Worm (Caenorhabditis elegans) whole organism, L4 larva: Measurements from ENCODE around the gene T26E4.9.

Source experiments
- F26F4.8 ChIP-seq: fragments of 200-800 bp; sonication (Bioruptor generic); conservative IDR thresholded peaks from 2 replicates; pipeline ENCODE4 v1.3.6; 2022; ENCODE audit warnings: missing genetic modification characterization, missing compliant biosample characterization
- F44E2.7 ChIP-seq: fragments of 200-800 bp; sonication (Bioruptor generic); IDR thresholded peaks from 2 replicates; pipeline ENCODE4 v2.1.2; 2022; ENCODE audit warnings: missing genetic modification characterization, missing compliant biosample characterization
- F49E8.2 ChIP-seq: sonication (generic microtip); optimal IDR thresholded peaks from 2 replicates; lab custom pipeline; 2016; ENCODE audit warnings: missing compliant biosample characterization, mild to moderate bottlenecking, missing genetic modification characterization, borderline replicate concordance
- R02D3.7 ChIP-seq: fragments of 150-350 bp; sonication (generic microtip); optimal IDR thresholded peaks from 3 replicates; lab custom pipeline; 2014; ENCODE audit warnings: missing biosample characterization, missing genetic modification characterization
- T20F7.1 ChIP-seq: fragments of 200-800 bp; sonication (Bioruptor generic); optimal IDR thresholded peaks from 2 replicates; lab custom pipeline; 2018; ENCODE audit warnings: mild to moderate bottlenecking, missing genetic modification characterization, missing compliant biosample characterization
- T26A8.4 ChIP-seq: fragments of 200-800 bp; sonication (Bioruptor generic); IDR thresholded peaks from 2 replicates; pipeline ENCODE4 v1.3.6; 2022; ENCODE audit warnings: missing genetic modification characterization, missing compliant biosample characterization
- Y105C5A.15 ChIP-seq: fragments of 200-800 bp; sonication (Bioruptor generic); IDR thresholded peaks from 2 replicates; pipeline ENCODE4 v1.3.6; 2022; ENCODE audit warnings: missing genetic modification characterization, missing compliant biosample characterization
- Y48G9A.11 ChIP-seq: fragments of 200-800 bp; sonication (Bioruptor generic); IDR thresholded peaks from 2 replicates; pipeline ENCODE4 v1.3.6; 2022; ENCODE audit warnings: missing genetic modification reagents, missing genetic modification characterization, missing compliant biosample characterization
- Y5F2A.4 ChIP-seq: fragments of 200-800 bp; sonication (Bioruptor generic); optimal IDR thresholded peaks from 2 replicates; lab custom pipeline; 2018; ENCODE audit warnings: mild to moderate bottlenecking, missing genetic modification characterization, missing compliant biosample characterization
- ZK337.2 ChIP-seq: fragments of 200-800 bp; sonication (Bioruptor generic); IDR thresholded peaks from 2 replicates; pipeline ENCODE4 v1.3.6; 2022; ENCODE audit warnings: missing genetic modification reagents, missing genetic modification characterization, missing compliant biosample characterization
- ZK546.5 ChIP-seq, 2 experiments: sonication (generic microtip); optimal IDR thresholded peaks; 2 replicates each; lab custom pipeline; 2017; ENCODE audit warnings: missing biosample characterization in 2 of 2, missing genetic modification characterization in 2 of 2
- aly-2 ChIP-seq: sonication (generic microtip); optimal IDR thresholded peaks from 2 replicates; lab custom pipeline; 2018; ENCODE audit warnings: missing biosample characterization, missing genetic modification characterization
- ama-1 ChIP-seq: fragments of 150-350 bp; optimal IDR thresholded peaks from 2 replicates; lab custom pipeline; 2014; ENCODE audit warnings: inconsistent platforms, mixed read lengths
- attf-4 ChIP-seq: sonication (generic microtip); optimal IDR thresholded peaks from 3 replicates; lab custom pipeline; 2017; ENCODE audit warnings: missing biosample characterization, missing genetic modification characterization
- ceh-20 ChIP-seq: fragments of 200-800 bp; sonication (Bioruptor generic); IDR thresholded peaks from 2 replicates; pipeline ENCODE4 v1.3.6; 2022; ENCODE audit warnings: missing genetic modification reagents, missing genetic modification characterization, missing compliant biosample characterization
- ceh-62 ChIP-seq: sonication (generic microtip); optimal IDR thresholded peaks from 2 replicates; lab custom pipeline; 2017; ENCODE audit warnings: missing biosample characterization, missing genetic modification characterization
- ceh-82 ChIP-seq: sonication (generic microtip); optimal IDR thresholded peaks from 2 replicates; lab custom pipeline; 2017; ENCODE audit warnings: missing biosample characterization, missing genetic modification characterization
- ctbp-1 ChIP-seq: fragments of 200-800 bp; sonication (Bioruptor generic); IDR thresholded peaks from 2 replicates; pipeline ENCODE4 v1.3.6; 2022; ENCODE audit warnings: missing genetic modification reagents, missing genetic modification characterization, missing compliant biosample characterization
- dpl-1 ChIP-seq: fragments of 150-350 bp; optimal IDR thresholded peaks from 2 replicates; lab custom pipeline; 2014; ENCODE audit warnings: missing biosample characterization, missing genetic modification reagents, missing genetic modification characterization
- duxl-1 ChIP-seq: sonication (generic microtip); optimal IDR thresholded peaks from 2 replicates; lab custom pipeline; 2016; ENCODE audit warnings: mild to moderate bottlenecking, missing genetic modification characterization, moderate library complexity, missing compliant biosample characterization; ENCODE audit not compliant: poor library complexity
- egl-27 ChIP-seq: sonication (generic microtip); optimal IDR thresholded peaks from 3 replicates; lab custom pipeline; 2017; ENCODE audit warnings: missing biosample characterization, missing genetic modification reagents, missing genetic modification characterization
- egl-43 ChIP-seq: fragments of 200-800 bp; sonication (Bioruptor generic); IDR thresholded peaks from 2 replicates; pipeline ENCODE4 v1.3.6; 2022; ENCODE audit warnings: missing genetic modification reagents, missing genetic modification characterization, missing compliant biosample characterization
- fkh-10 ChIP-seq: fragments of 150-350 bp; optimal IDR thresholded peaks from 2 replicates; lab custom pipeline; 2014; ENCODE audit warnings: missing biosample characterization, missing genetic modification reagents, missing genetic modification characterization
- gei-8 ChIP-seq: fragments of 200-800 bp; sonication (Bioruptor generic); optimal IDR thresholded peaks from 2 replicates; lab custom pipeline; 2018; ENCODE audit warnings: mild to moderate bottlenecking, missing genetic modification characterization, missing compliant biosample characterization
- hif-1 ChIP-seq, 2 experiments: sonication (generic microtip); optimal IDR thresholded peaks; 2 replicates each; lab custom pipeline; 2016 to 2017; ENCODE audit warnings: missing compliant biosample characterization in 2 of 2, missing genetic modification characterization in 2 of 2, missing genetic modification reagents in 2 of 2, missing genotype in 2 of 2, mild to moderate bottlenecking in 1 of 2
- hlh-30 ChIP-seq: sonication (generic microtip); optimal IDR thresholded peaks from 2 replicates; lab custom pipeline; 2017; ENCODE audit warnings: antibody characterized with exemption, mild to moderate bottlenecking, missing genetic modification characterization, missing compliant biosample characterization; ENCODE audit not compliant: insufficient read depth
- lin-1 ChIP-seq: fragments of 200-800 bp; sonication (Bioruptor generic); IDR thresholded peaks from 2 replicates; pipeline ENCODE4 v1.3.6; 2022; ENCODE audit warnings: missing genetic modification reagents, missing genetic modification characterization, missing compliant biosample characterization
- lin-29 ChIP-seq: fragments of 200-800 bp; sonication (Bioruptor generic); IDR thresholded peaks from 2 replicates; pipeline ENCODE4 v1.3.6; 2022; ENCODE audit warnings: missing genetic modification reagents, missing genetic modification characterization, missing compliant biosample characterization
- lin-39 ChIP-seq: fragments of 150-350 bp; optimal IDR thresholded peaks from 2 replicates; lab custom pipeline; 2014; ENCODE audit warnings: missing biosample characterization, missing genetic modification reagents, missing genetic modification characterization
- madf-9 ChIP-seq: fragments of 200-800 bp; sonication (Bioruptor generic); conservative IDR thresholded peaks from 2 replicates; pipeline ENCODE4 v1.3.6; 2022; ENCODE audit warnings: missing genetic modification reagents, missing genetic modification characterization, missing compliant biosample characterization
- mdt-29 ChIP-seq: fragments of 200-800 bp; sonication (Bioruptor generic); IDR thresholded peaks from 2 replicates; pipeline ENCODE4 v1.3.6; 2022; ENCODE audit warnings: missing genetic modification reagents, missing genetic modification characterization, missing compliant biosample characterization
- mes-2 ChIP-seq: sonication (generic microtip); optimal IDR thresholded peaks from 2 replicates; lab custom pipeline; 2016; ENCODE audit warnings: missing genotype, mild to moderate bottlenecking, missing genetic modification characterization, missing compliant biosample characterization; ENCODE audit not compliant: poor library complexity, severe bottlenecking
- mxl-2 ChIP-seq: fragments of 200-800 bp; sonication (Bioruptor generic); conservative IDR thresholded peaks from 2 replicates; pipeline ENCODE4 v1.3.6; 2022; ENCODE audit warnings: missing genetic modification reagents, missing genetic modification characterization, missing compliant biosample characterization
- mxl-3 ChIP-seq: fragments of 200-800 bp; sonication (Bioruptor generic); optimal IDR thresholded peaks from 2 replicates; lab custom pipeline; 2018; ENCODE audit warnings: mild to moderate bottlenecking, missing genetic modification characterization, missing compliant biosample characterization
- nhr-10 ChIP-seq: fragments of 150-350 bp; optimal IDR thresholded peaks from 2 replicates; lab custom pipeline; 2014; ENCODE audit warnings: missing biosample characterization, missing genetic modification characterization
- nhr-11 ChIP-seq: fragments of 150-350 bp; optimal IDR thresholded peaks from 2 replicates; lab custom pipeline; 2014; ENCODE audit warnings: missing biosample characterization, missing genetic modification characterization
- nhr-25 ChIP-seq: sonication (generic microtip); optimal IDR thresholded peaks from 2 replicates; lab custom pipeline; 2017; ENCODE audit warnings: missing genetic modification characterization, mild to moderate bottlenecking, missing compliant biosample characterization, antibody characterized with exemption, moderate library complexity, borderline replicate concordance; ENCODE audit not compliant: insufficient read depth
- nhr-41 ChIP-seq: fragments of 200-800 bp; sonication (Bioruptor generic); IDR thresholded peaks from 2 replicates; pipeline ENCODE4 v1.3.6; 2022; ENCODE audit warnings: missing genetic modification reagents, missing genetic modification characterization, missing compliant biosample characterization
- nhr-42 ChIP-seq: fragments of 200-800 bp; sonication (Bioruptor generic); IDR thresholded peaks from 2 replicates; pipeline ENCODE4 v1.3.6; 2022; ENCODE audit warnings: missing genetic modification characterization, missing compliant biosample characterization
- nhr-6 ChIP-seq: fragments of 150-350 bp; optimal IDR thresholded peaks from 2 replicates; lab custom pipeline; 2014; ENCODE audit warnings: missing biosample characterization, missing genetic modification characterization
- rbr-2 ChIP-seq: sonication (generic microtip); optimal IDR thresholded peaks from 2 replicates; lab custom pipeline; 2016; ENCODE audit warnings: missing genotype, missing genetic modification characterization, missing compliant biosample characterization
- set-16 ChIP-seq: fragments of 200-800 bp; sonication (Bioruptor generic); IDR thresholded peaks from 2 replicates; pipeline ENCODE4 v1.3.6; 2022; ENCODE audit warnings: missing genetic modification reagents, missing genetic modification characterization, missing compliant biosample characterization
- spr-3 ChIP-seq: fragments of 200-800 bp; sonication (Bioruptor generic); optimal IDR thresholded peaks from 2 replicates; lab custom pipeline; 2018; ENCODE audit warnings: mild to moderate bottlenecking, missing genetic modification characterization, missing compliant biosample characterization
- tag-97 ChIP-seq: fragments of 200-800 bp; sonication (Bioruptor generic); IDR thresholded peaks from 2 replicates; pipeline ENCODE4 v1.3.6; 2022; ENCODE audit warnings: missing genetic modification characterization, missing compliant biosample characterization
- unc-62 ChIP-seq, 3 experiments: fragments of 150-350 bp in 1 of 3; sonication (generic microtip); optimal IDR thresholded peaks in 2 of 3; peaks in 1 of 3; 1 replicate in 1 of 3; 2 replicates in 2 of 3; lab custom pipeline; 2014 to 2017; ENCODE audit warnings: missing biosample characterization in 3 of 3, missing genetic modification characterization in 3 of 3, missing genetic modification reagents in 3 of 3, missing genotype in 1 of 3
- vab-7 ChIP-seq: fragments of 200-800 bp; sonication (Bioruptor generic); IDR thresholded peaks from 2 replicates; pipeline ENCODE4 v1.3.6; 2022; ENCODE audit warnings: missing genetic modification reagents, missing genetic modification characterization, missing compliant biosample characterization
- zip-2 ChIP-seq: fragments of 150-350 bp; optimal IDR thresholded peaks from 2 replicates; lab custom pipeline; 2014; ENCODE audit warnings: missing biosample characterization, missing genetic modification characterization
- ztf-11 ChIP-seq: fragments of 150-350 bp; optimal IDR thresholded peaks from 2 replicates; lab custom pipeline; 2014; ENCODE audit warnings: missing biosample characterization, missing genetic modification characterization

Gene T26E4.9

ce11 chrV:15767385-15767784, 35.1 kb downstream of the T26E4.9 start (continued):
- peak; percentile 92 for TF ChIP-seq egl-43

- peak; percentile 55; the same call in 1 of the 2 replicates for TF ChIP-seq lin-1
- peak; percentile 43; the same call in 1 of the 2 replicates for TF ChIP-seq vab-7 (GFP tag; lab: Robert Waterston, UW)
- peak; percentile 88 for TF ChIP-seq rbr-2 (tag; lab: Kevin White, UChicago)
- TF ChIP-seq attf-4: no peak
- TF ChIP-seq tag-97 (GFP tag; lab: Robert Waterston, UW): no peak
- TF ChIP-seq mdt-29 (GFP tag; lab: Robert Waterston, UW): no peak
- no peak for TF ChIP-seq nhr-10 (tag; lab: Kevin White, UChicago)
- peak; percentile 80; the same call in 1 of the 2 replicates for TF ChIP-seq ctbp-1 (GFP tag; lab: Robert Waterston, UW)
- TF ChIP-seq duxl-1 (tag; lab: Kevin White, UChicago): peak; percentile 92
- no peak for TF ChIP-seq ztf-11 (tag; lab: Kevin White, UChicago)
- TF ChIP-seq madf-9: peak; percentile 56; the same call in 1 of the 2 replicates
- peak; percentile 93 for TF ChIP-seq mes-2 (tag; lab: Kevin White, UChicago)
- TF ChIP-seq Y5F2A.4 (GFP tag; lab: Kevin White, UChicago): peak; percentile 40
- TF ChIP-seq T26A8.4 (GFP tag; lab: Robert Waterston, UW): peak; percentile 94
- peak; percentile 99 for TF ChIP-seq dpl-1 (GFP tag; lab: Kevin White, UChicago)
- TF ChIP-seq fkh-10 (GFP tag; lab: Kevin White, UChicago): peak; percentile 79
- no peak for TF ChIP-seq ZK546.5 (tag; optimal IDR thresholded peaks at IDR 0.05; lab: Kevin White, UChicago)
- peak; percentile 62; the same call in 1 of the 2 replicates for TF ChIP-seq lin-29
- no peak for TF ChIP-seq gei-8
- no peak for TF ChIP-seq ceh-62 (tag; lab: Kevin White, UChicago)
- TF ChIP-seq egl-27 (tag; lab: Kevin White, UChicago): no peak
- TF ChIP-seq R02D3.7 (tag; lab: Kevin White, UChicago): no peak
- TF ChIP-seq F44E2.7 (GFP tag; lab: Robert Waterston, UW): no peak
- TF ChIP-seq hif-1 (tag; optimal IDR thresholded peaks at IDR 0.05; lab: Kevin White, UChicago): peak; percentile 44 to 54
- TF ChIP-seq nhr-6 (tag; lab: Kevin White, UChicago): peak; percentile 61
- no peak for TF ChIP-seq unc-62 (GFP tag; optimal IDR thresholded peaks at IDR 0.05 in 1 of 2; lab: Kevin White, UChicago)
- no peak for TF ChIP-seq unc-62 (tag; optimal IDR thresholded peaks at IDR 0.05; lab: Kevin White, UChicago)
- TF ChIP-seq mxl-2: no peak
- no peak for TF ChIP-seq Y105C5A.15 (GFP tag; lab: Robert Waterston, UW)
- TF ChIP-seq T20F7.1: no peak
- TF ChIP-seq set-16: no peak
- TF ChIP-seq ama-1 (lab: Kevin White, UChicago): no peak
- peak; percentile 76 for TF ChIP-seq zip-2 (tag; lab: Kevin White, UChicago)
- peak; percentile 78 for TF ChIP-seq hlh-30 (tag; lab: Kevin White, UChicago)
- TF ChIP-seq nhr-11: peak; percentile 79
- no peak for TF ChIP-seq ZK337.2
- no peak for TF ChIP-seq aly-2 (tag; lab: Kevin White, UChicago)
- TF ChIP-seq nhr-25 (tag; lab: Kevin White, UChicago): peak; percentile 9
- TF ChIP-seq Y48G9A.11 (GFP tag; lab: Robert Waterston, UW): peak; percentile 75
- TF ChIP-seq lin-39 (tag; lab: Kevin White, UChicago): no peak
- no peak for TF ChIP-seq ceh-82 (tag; lab: Kevin White, UChicago)
- no peak for TF ChIP-seq F26F4.8
- no peak for TF ChIP-seq mxl-3 (GFP tag; lab: Kevin White, UChicago)
- TF ChIP-seq nhr-41 (GFP tag; lab: Robert Waterston, UW): no peak
- no peak for TF ChIP-seq nhr-42 (GFP tag; lab: Robert Waterston, UW)
- TF ChIP-seq ceh-20: no peak
- TF ChIP-seq F49E8.2 (tag; lab: Kevin White, UChicago): peak; percentile 80
- peak; percentile 73 for TF ChIP-seq spr-3 (GFP tag; lab: Kevin White, UChicago)
Measured at ce11 chrV:15766122-15766594, 36.4 kb downstream of the T26E4.9 start, which contains the start of the genes haf-3 and F57A10.2. TSS of gene haf-3 (minus strand) at chrV:15766172. TSS of gene F57A10.2 (plus strand) at chrV:15766575.
